Fruit fly (Drosophila melanogaster) whole organism, embryonic: Measurements from ENCODE around the gene SmD2.
A peak's percentile ranks its signal among the peaks of the same experiment; 100 is the strongest.

ENCODE experiments used
- Antp ChIP-seq: fragments of 200-800 bp; sonication (Bioruptor generic); optimal IDR thresholded peaks from 3 replicates; lab custom pipeline; 2016; ENCODE audit warnings: missing biosample characterization, missing genetic modification characterization
- Blimp-1 ChIP-seq: fragments of 200-800 bp; sonication (Bioruptor generic); optimal IDR thresholded peaks from 3 replicates; lab custom pipeline; 2018; ENCODE audit warnings: missing biosample characterization, missing genetic modification characterization, mild to moderate bottlenecking, moderate library complexity, missing genetic modification reagents
- CG10209 ChIP-seq: fragments of 200-800 bp; sonication (Bioruptor generic); optimal IDR thresholded peaks from 3 replicates; lab custom pipeline; 2017; ENCODE audit warnings: missing biosample characterization, mild to moderate bottlenecking, missing genetic modification characterization, missing genetic modification reagents
- CG10366 ChIP-seq: fragments of 200-800 bp; sonication (Bioruptor generic); IDR thresholded peaks from 2 replicates; pipeline ENCODE4 v1.3.6; 2022; ENCODE audit warnings: missing biosample characterization, missing genetic modification characterization
- CG10979 ChIP-seq: fragments of 200-800 bp; sonication (Bioruptor generic); optimal IDR thresholded peaks from 2 replicates; lab custom pipeline; 2018; ENCODE audit warnings: missing biosample characterization, mild to moderate bottlenecking, missing genetic modification characterization, moderate library complexity
- CG11560 ChIP-seq: fragments of 200-800 bp; sonication (Bioruptor generic); IDR thresholded peaks from 3 replicates; pipeline ENCODE4 v1.3.6; 2022; ENCODE audit warnings: missing biosample characterization, missing genetic modification characterization
- CG13296 ChIP-seq: fragments of 200-800 bp; sonication (Bioruptor generic); optimal IDR thresholded peaks from 3 replicates; lab custom pipeline; 2018; ENCODE audit warnings: missing biosample characterization, mild to moderate bottlenecking, missing genetic modification characterization
- CG14710 ChIP-seq: fragments of 200-800 bp; sonication (Bioruptor generic); optimal IDR thresholded peaks from 3 replicates; lab custom pipeline; 2019; ENCODE audit warnings: missing biosample characterization, mild to moderate bottlenecking, missing genetic modification characterization, moderate library complexity
- CG1529 ChIP-seq: fragments of 200-800 bp; sonication (Bioruptor generic); optimal IDR thresholded peaks from 3 replicates; lab custom pipeline; 2018; ENCODE audit warnings: missing biosample characterization, missing genetic modification characterization
- CG15601 ChIP-seq: fragments of 200-800 bp; sonication (Bioruptor generic); optimal IDR thresholded peaks from 3 replicates; lab custom pipeline; 2019; ENCODE audit warnings: missing biosample characterization, mild to moderate bottlenecking, missing genetic modification characterization, moderate library complexity
- CG17385 ChIP-seq: fragments of 200-800 bp; sonication (Bioruptor generic); optimal IDR thresholded peaks from 3 replicates; lab custom pipeline; 2018; ENCODE audit warnings: missing biosample characterization, mild to moderate bottlenecking, missing genetic modification characterization
- CG17802 ChIP-seq: fragments of 200-800 bp; sonication (Bioruptor generic); optimal IDR thresholded peaks from 2 replicates; lab custom pipeline; 2018; ENCODE audit warnings: missing biosample characterization, mild to moderate bottlenecking, missing genetic modification characterization, moderate library complexity
- CG1792 ChIP-seq: fragments of 200-800 bp; sonication (Bioruptor generic); optimal IDR thresholded peaks from 2 replicates; lab custom pipeline; 2016; ENCODE audit warnings: missing biosample characterization, missing genetic modification characterization
- CG18599 ChIP-seq: fragments of 200-800 bp; sonication (Bioruptor generic); optimal IDR thresholded peaks from 3 replicates; lab custom pipeline; 2017; ENCODE audit warnings: missing biosample characterization, missing genetic modification characterization, mild to moderate bottlenecking, moderate library complexity, missing genetic modification reagents
- CG2199 ChIP-seq: fragments of 200-800 bp; sonication (Bioruptor generic); IDR thresholded peaks from 3 replicates; pipeline ENCODE4 v1.3.6; 2022; ENCODE audit warnings: missing biosample characterization, missing genetic modification characterization
- CG2875 ChIP-seq: fragments of 200-800 bp; sonication (Bioruptor generic); optimal IDR thresholded peaks from 2 replicates; lab custom pipeline; 2017; ENCODE audit warnings: missing biosample characterization, mild to moderate bottlenecking, missing genetic modification characterization, missing genetic modification reagents
- CG2889 ChIP-seq: fragments of 200-800 bp; sonication (Bioruptor generic); IDR thresholded peaks from 3 replicates; pipeline ENCODE4 v1.3.6; 2022; ENCODE audit warnings: missing biosample characterization, missing genetic modification characterization
- CG30431 ChIP-seq: fragments of 200-800 bp; sonication (Bioruptor generic); optimal IDR thresholded peaks from 2 replicates; lab custom pipeline; 2017; ENCODE audit warnings: missing biosample characterization, missing genetic modification characterization
- CG3995 ChIP-seq: fragments of 200-800 bp; sonication (Bioruptor generic); optimal IDR thresholded peaks from 3 replicates; lab custom pipeline; 2016; ENCODE audit warnings: missing biosample characterization, missing genetic modification characterization
- CG4328 ChIP-seq: fragments of 200-800 bp; sonication (Bioruptor generic); optimal IDR thresholded peaks from 3 replicates; lab custom pipeline; 2017; ENCODE audit warnings: missing biosample characterization, missing genetic modification reagents, missing genetic modification characterization
- CG5953 ChIP-seq: fragments of 200-800 bp; sonication (Bioruptor generic); IDR thresholded peaks from 2 replicates; pipeline ENCODE4 v1.3.6; 2022; ENCODE audit warnings: missing biosample characterization, missing genetic modification characterization
- CG7839 ChIP-seq: fragments of 200-800 bp; sonication (Bioruptor generic); optimal IDR thresholded peaks from 3 replicates; lab custom pipeline; 2018; ENCODE audit warnings: missing biosample characterization, mild to moderate bottlenecking, missing genetic modification characterization, moderate library complexity
- CG8359 ChIP-seq: fragments of 200-800 bp; sonication (Bioruptor generic); optimal IDR thresholded peaks from 2 replicates; lab custom pipeline; 2017; ENCODE audit warnings: missing biosample characterization, mild to moderate bottlenecking, missing genetic modification characterization, borderline replicate concordance
- CG9215 ChIP-seq: fragments of 200-800 bp; sonication (Bioruptor generic); IDR thresholded peaks from 2 replicates; pipeline ENCODE4 v1.3.6; 2022; ENCODE audit warnings: missing biosample characterization, missing genetic modification characterization
- CrebB ChIP-seq: fragments of 200-800 bp; sonication (Bioruptor generic); optimal IDR thresholded peaks from 3 replicates; lab custom pipeline; 2018; ENCODE audit warnings: missing biosample characterization, mild to moderate bottlenecking, missing genetic modification characterization
- D19A ChIP-seq: fragments of 200-800 bp; optimal IDR thresholded peaks from 3 replicates; lab custom pipeline; 2019; ENCODE audit warnings: missing biosample characterization, mild to moderate bottlenecking, missing genetic modification characterization, moderate library complexity
- Dbx ChIP-seq: fragments of 200-800 bp; sonication (Bioruptor generic); IDR thresholded peaks from 3 replicates; pipeline ENCODE4 v1.3.6; 2022; ENCODE audit warnings: missing biosample characterization, missing genetic modification characterization
- Doc2 ChIP-seq: fragments of 200-800 bp; sonication (Bioruptor generic); IDR thresholded peaks from 2 replicates; pipeline ENCODE4 v1.3.6; 2022; ENCODE audit warnings: missing biosample characterization, missing genetic modification characterization
- Fer2 ChIP-seq: fragments of 200-800 bp; sonication (Bioruptor generic); optimal IDR thresholded peaks from 2 replicates; lab custom pipeline; 2018; ENCODE audit warnings: missing biosample characterization, mild to moderate bottlenecking, missing genetic modification characterization, moderate library complexity
- Jarid2 ChIP-seq: fragments of 200-800 bp; sonication (Bioruptor generic); optimal IDR thresholded peaks from 3 replicates; lab custom pipeline; 2017; ENCODE audit warnings: mild to moderate bottlenecking, missing biosample characterization, missing genetic modification reagents, missing genetic modification characterization
- Nf-YC ChIP-seq: fragments of 200-800 bp; optimal IDR thresholded peaks from 3 replicates; lab custom pipeline; 2019; ENCODE audit warnings: missing biosample characterization, mild to moderate bottlenecking, missing genetic modification characterization, moderate library complexity
- Ptx1 ChIP-seq: fragments of 200-800 bp; sonication (Bioruptor generic); IDR thresholded peaks from 2 replicates; pipeline ENCODE4 v1.3.6; 2022; ENCODE audit warnings: missing biosample characterization, missing genetic modification characterization
- Sox102F ChIP-seq: fragments of 200-800 bp; sonication (Bioruptor generic); optimal IDR thresholded peaks from 2 replicates; lab custom pipeline; 2018; ENCODE audit warnings: missing biosample characterization, mild to moderate bottlenecking, missing genetic modification characterization, moderate library complexity
- bigmax ChIP-seq: fragments of 200-800 bp; sonication (Bioruptor generic); optimal IDR thresholded peaks from 2 replicates; lab custom pipeline; 2018; ENCODE audit warnings: missing biosample characterization, mild to moderate bottlenecking, missing genetic modification characterization
- cato ChIP-seq: fragments of 200-800 bp; sonication (Bioruptor generic); optimal IDR thresholded peaks from 2 replicates; lab custom pipeline; 2016; ENCODE audit warnings: missing biosample characterization, missing genetic modification characterization, borderline replicate concordance
- corto ChIP-seq: fragments of 200-800 bp; sonication (Bioruptor generic); optimal IDR thresholded peaks from 2 replicates; lab custom pipeline; 2016; ENCODE audit warnings: missing biosample characterization, mild to moderate bottlenecking, missing genetic modification characterization, moderate library complexity
- danr ChIP-seq: fragments of 200-800 bp; sonication (Bioruptor generic); IDR thresholded peaks from 2 replicates; pipeline ENCODE4 v1.3.6; 2022; ENCODE audit warnings: missing biosample characterization, missing genetic modification characterization
- en ChIP-seq: fragments of 200-800 bp; sonication (Bioruptor generic); optimal IDR thresholded peaks from 2 replicates; lab custom pipeline; 2016; ENCODE audit warnings: missing biosample characterization, missing genetic modification characterization
- jigr1 ChIP-seq: fragments of 200-800 bp; sonication (Bioruptor generic); IDR thresholded peaks from 3 replicates; pipeline ENCODE4 v1.3.6; 2022; ENCODE audit warnings: missing biosample characterization, missing genetic modification characterization
- ken ChIP-seq: fragments of 200-800 bp; sonication (Bioruptor generic); IDR thresholded peaks from 3 replicates; pipeline ENCODE4 v1.3.6; 2022; ENCODE audit warnings: missing biosample characterization, missing genetic modification characterization
- kni ChIP-seq: fragments of 200-800 bp; sonication (Bioruptor generic); optimal IDR thresholded peaks from 3 replicates; lab custom pipeline; 2017; ENCODE audit warnings: mild to moderate bottlenecking, missing biosample characterization, missing genetic modification reagents, missing genetic modification characterization
- lbe ChIP-seq: fragments of 200-800 bp; sonication (Bioruptor generic); optimal IDR thresholded peaks from 2 replicates; lab custom pipeline; 2016; ENCODE audit warnings: missing biosample characterization, mild to moderate bottlenecking, missing genetic modification characterization
- pan ChIP-seq, 4 experiments: fragments of >200 bp in 3 of 4; fragments of 200-800 bp in 1 of 4; sonication (Bioruptor generic) in 1 of 4; optimal IDR thresholded peaks in 3 of 4; IDR thresholded peaks in 1 of 4; 2 replicates each; pipeline versions ENCODE4 v1.3.6 to Lab custom; 2017 to 2022; ENCODE audit warnings: missing biosample characterization in 2 of 4, missing genetic modification characterization in 2 of 4, mixed read lengths in 1 of 4
- pfk ChIP-seq: fragments of 200-800 bp; sonication (Bioruptor generic); optimal IDR thresholded peaks from 2 replicates; lab custom pipeline; 2018; ENCODE audit warnings: missing biosample characterization, mild to moderate bottlenecking, missing genetic modification characterization, moderate library complexity
- pnt ChIP-seq: fragments of 200-800 bp; sonication (Bioruptor generic); optimal IDR thresholded peaks from 3 replicates; lab custom pipeline; 2016; ENCODE audit warnings: missing biosample characterization, missing genetic modification characterization
- ranshi ChIP-seq: fragments of 200-800 bp; sonication (Bioruptor generic); IDR thresholded peaks from 2 replicates; pipeline ENCODE4 v1.3.6; 2022; ENCODE audit warnings: missing biosample characterization, missing genetic modification characterization
- slbo ChIP-seq: fragments of 200-800 bp; sonication (Bioruptor generic); IDR thresholded peaks from 2 replicates; pipeline ENCODE4 v1.3.6; 2022; ENCODE audit warnings: missing biosample characterization, missing genetic modification characterization
- tap ChIP-seq: fragments of 200-800 bp; optimal IDR thresholded peaks from 3 replicates; lab custom pipeline; 2019; ENCODE audit warnings: missing biosample characterization, mild to moderate bottlenecking, missing genetic modification characterization, moderate library complexity
- tll ChIP-seq, 2 experiments: fragments of 200-800 bp in 1 of 2; fragments of >200 bp in 1 of 2; sonication (Bioruptor generic) in 1 of 2; optimal IDR thresholded peaks; 2 replicates each; lab custom pipeline; 2017 to 2019; ENCODE audit warnings: missing biosample characterization in 2 of 2, missing genetic modification characterization in 2 of 2, mild to moderate bottlenecking in 1 of 2, moderate library complexity in 1 of 2
- vnd ChIP-seq: fragments of 200-800 bp; sonication (Bioruptor generic); IDR thresholded peaks from 3 replicates; pipeline ENCODE4 v1.3.6; 2022; ENCODE audit warnings: missing biosample characterization, missing genetic modification characterization; ENCODE audit not compliant: partially characterized antibody
- vvl ChIP-seq: fragments of 200-800 bp; sonication (Bioruptor generic); IDR thresholded peaks from 2 replicates; pipeline ENCODE4 v1.3.6; 2022; ENCODE audit warnings: missing biosample characterization, missing genetic modification characterization

Gene SmD2

dm6 chr3R:6315078-6315477, 30.6 kb downstream of the SmD2 start (continued):
- TF ChIP-seq CG11560 (no peak), tap (tag; lab: Kevin White, UChicago) (no peak), D19A (tag; lab: Kevin White, UChicago) (no peak), CrebB (tag; lab: Kevin White, UChicago) (no peak), pan (optimal IDR thresholded peaks at IDR 0.05; lab: Kevin White, UChicago) (no peak), pan (GFP tag; optimal IDR thresholded peaks at IDR 0.05 in 1 of 2, IDR thresholded peaks at IDR 0.05 in 1 of 2) (peak in 1 of 2 experiments; percentile 31), CG1529 (GFP tag; lab: Kevin White, UChicago) (no peak), CG2875 (GFP tag; lab: Kevin White, UChicago) (no peak), CG10979 (tag; lab: Kevin White, UChicago) (no peak), Nf-YC (no peak), Sox102F (GFP tag; lab: Kevin White, UChicago) (no peak), danr (GFP tag; lab: Robert Waterston, UW) (no peak), Ptx1 (no peak), pnt (GFP tag; lab: Kevin White, UChicago) (no peak), CG2889 (no peak), pfk (GFP tag; lab: Kevin White, UChicago) (no peak), CG9215 (no peak), vnd (GFP tag; lab: Robert Waterston, UW) (no peak), CG15601 (tag; lab: Kevin White, UChicago) (no peak), kni (GFP tag; lab: Kevin White, UChicago) (peak; percentile 5), CG17802 (tag; lab: Kevin White, UChicago) (no peak), corto (GFP tag; lab: Kevin White, UChicago) (no peak), bigmax (no peak), lbe (GFP tag; lab: Kevin White, UChicago) (no peak), CG30431 (GFP tag; lab: Kevin White, UChicago) (no peak), CG13296 (GFP tag; lab: Kevin White, UChicago) (no peak), Doc2 (GFP tag; lab: Robert Waterston, UW) (no peak), Fer2 (tag; lab: Kevin White, UChicago) (no peak), jigr1 (GFP tag; lab: Robert Waterston, UW) (no peak), CG10366 (no peak), Antp (no peak), Blimp-1 (peak; percentile 42), CG17385 (GFP tag; lab: Kevin White, UChicago) (no peak), cato (GFP tag; lab: Kevin White, UChicago) (no peak), CG4328 (no peak), CG1792 (GFP tag; lab: Kevin White, UChicago) (no peak), tll (GFP tag; optimal IDR thresholded peaks at IDR 0.05; lab: Kevin White, UChicago) (peak in 1 of 2 experiments; percentile 22), en (GFP tag; lab: Kevin White, UChicago) (no peak), CG7839 (no peak), vvl (GFP tag; lab: Robert Waterston, UW) (peak; percentile 68)

dm6 chr3R:6311641-6312259, 34.0 kb downstream of the SmD2 start, which contains the start of gene Osi17:
Gene Osi17 (plus strand): TSS chr3R:6311772.
- TF ChIP-seq CG5953 (GFP tag; lab: Robert Waterston, UW) (no peak), ken (GFP tag; lab: Robert Waterston, UW) (0 out of 3 replicates have a peak, but pooled peaks have one; percentile 26), CG10209 (GFP tag; lab: Kevin White, UChicago) (no peak), CG8359 (GFP tag; lab: Kevin White, UChicago) (no peak), CG14710 (tag; lab: Kevin White, UChicago) (no peak), CG18599 (no peak), CG3995 (no peak), Dbx (GFP tag; lab: Robert Waterston, UW) (no peak), slbo (GFP tag; lab: Robert Waterston, UW) (no peak), Jarid2 (GFP tag; lab: Kevin White, UChicago) (peak; percentile 22), CG2199 (GFP tag; lab: Robert Waterston, UW) (0 out of 3 replicates have a peak, but pooled peaks have one; percentile 61), ranshi (GFP tag; lab: Robert Waterston, UW) (no peak)
